Fruit fly (Drosophila melanogaster) Kc167 (cell line): Measurements from ENCODE around the gene CG14710.

ENCODE experiments used
- Myc ChIP-seq: fragments of >200 bp; optimal IDR thresholded peaks from 2 replicates; lab custom pipeline; 2017; ENCODE audit warnings: missing external identifiers
- insv ChIP-seq: fragments of >200 bp; optimal IDR thresholded peaks from 3 replicates; lab custom pipeline; 2018; ENCODE audit warnings: missing external identifiers

DNA sequence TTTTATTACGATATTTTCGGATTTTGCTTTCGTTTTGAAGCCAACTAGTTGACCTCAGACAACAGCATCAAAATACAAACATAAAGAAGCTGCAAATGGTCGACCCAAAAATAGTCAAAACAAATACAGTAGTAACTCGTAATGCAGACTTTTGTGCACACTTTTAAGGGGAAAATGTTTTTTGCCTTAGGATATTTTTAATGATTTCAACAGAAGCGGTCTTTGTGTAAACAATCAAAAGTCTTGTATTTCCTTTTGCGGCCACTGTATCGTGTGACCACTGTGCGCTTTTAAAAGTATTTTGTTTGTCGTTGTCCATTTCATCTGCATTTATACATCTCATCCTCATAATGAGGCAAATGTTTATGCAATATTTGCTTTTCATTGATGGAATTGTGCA lies 29.6 kb downstream of the CG14710 start:
- TF ChIP-seq Myc (lab: Kevin White, UChicago) (no peak), insv (lab: Kevin White, UChicago) (no peak)
